Fruit fly (Drosophila melanogaster) whole organism, embryonic: ENCODE data around the gene CG7512.

Experiments
- Antp ChIP-seq: fragments of 200-800 bp; sonication (Bioruptor generic); optimal IDR thresholded peaks from 3 replicates; lab custom pipeline; 2016; ENCODE audit warnings: missing biosample characterization, missing genetic modification characterization
- Bteb2 ChIP-seq: fragments of 200-800 bp; sonication (Bioruptor generic); optimal IDR thresholded peaks from 2 replicates; lab custom pipeline; 2016; ENCODE audit warnings: missing biosample characterization, missing genetic modification characterization
- CG11398 ChIP-seq: fragments of 200-800 bp; sonication (Bioruptor generic); optimal IDR thresholded peaks from 2 replicates; lab custom pipeline; 2016; ENCODE audit warnings: missing biosample characterization, missing genetic modification characterization
- CG13287 ChIP-seq: fragments of 200-800 bp; sonication (Bioruptor generic); IDR thresholded peaks from 2 replicates; pipeline ENCODE4 v1.3.6; 2022; ENCODE audit warnings: missing biosample characterization, missing genetic modification characterization; ENCODE audit not compliant: partially characterized antibody
- CG13424 ChIP-seq: fragments of 200-800 bp; sonication (Bioruptor generic); optimal IDR thresholded peaks from 2 replicates; lab custom pipeline; 2019; ENCODE audit warnings: missing biosample characterization, mild to moderate bottlenecking, missing genetic modification characterization, moderate library complexity
- CG13775 ChIP-seq: fragments of 200-800 bp; sonication (Bioruptor generic); optimal IDR thresholded peaks from 3 replicates; lab custom pipeline; 2017; ENCODE audit warnings: missing biosample characterization, mild to moderate bottlenecking, missing genetic modification characterization
- CG14050 ChIP-seq: fragments of 200-800 bp; sonication (Bioruptor generic); IDR thresholded peaks from 3 replicates; pipeline ENCODE4 v1.3.6; 2022; ENCODE audit warnings: missing biosample characterization, missing genetic modification characterization
- CG17361 ChIP-seq: fragments of 200-800 bp; sonication (Bioruptor generic); IDR thresholded peaks from 3 replicates; pipeline ENCODE4 v1.3.6; 2022; ENCODE audit warnings: missing biosample characterization, missing genetic modification characterization
- CG17829 ChIP-seq: fragments of 200-800 bp; optimal IDR thresholded peaks from 2 replicates; lab custom pipeline; 2019; ENCODE audit warnings: missing biosample characterization, mild to moderate bottlenecking, missing genetic modification characterization, moderate library complexity
- CG3847 ChIP-seq: fragments of 200-800 bp; sonication (Bioruptor generic); IDR thresholded peaks from 2 replicates; pipeline ENCODE4 v1.3.6; 2022; ENCODE audit warnings: missing biosample characterization, missing genetic modification characterization
- CG4360 ChIP-seq: fragments of 200-800 bp; sonication (Bioruptor generic); IDR thresholded peaks from 2 replicates; pipeline ENCODE4 v1.3.6; 2022; ENCODE audit warnings: missing biosample characterization, missing genetic modification characterization
- CG4617 ChIP-seq: fragments of 200-800 bp; sonication (Bioruptor generic); optimal IDR thresholded peaks from 3 replicates; lab custom pipeline; 2016; ENCODE audit warnings: missing biosample characterization, missing genetic modification characterization, borderline replicate concordance
- CG4854 ChIP-seq: fragments of 200-800 bp; sonication (Bioruptor generic); optimal IDR thresholded peaks from 2 replicates; lab custom pipeline; 2016; ENCODE audit warnings: missing biosample characterization, missing genetic modification characterization, inconsistent platforms
- CG5180 ChIP-seq: fragments of 200-800 bp; sonication (Bioruptor generic); optimal IDR thresholded peaks from 3 replicates; lab custom pipeline; 2017; ENCODE audit warnings: missing biosample characterization, missing genetic modification characterization, mild to moderate bottlenecking, moderate library complexity, missing genetic modification reagents
- CG7839 ChIP-seq: fragments of 200-800 bp; sonication (Bioruptor generic); optimal IDR thresholded peaks from 3 replicates; lab custom pipeline; 2018; ENCODE audit warnings: missing biosample characterization, mild to moderate bottlenecking, missing genetic modification characterization, moderate library complexity
- CG7928 ChIP-seq: fragments of 200-800 bp; sonication (Bioruptor generic); optimal IDR thresholded peaks from 2 replicates; lab custom pipeline; 2017; ENCODE audit warnings: missing biosample characterization, mild to moderate bottlenecking, missing genetic modification characterization
- Dad ChIP-seq: fragments of 200-800 bp; sonication (Bioruptor generic); optimal IDR thresholded peaks from 3 replicates; lab custom pipeline; 2016; ENCODE audit warnings: missing biosample characterization, missing genetic modification characterization
- Doc2 ChIP-seq: fragments of 200-800 bp; sonication (Bioruptor generic); IDR thresholded peaks from 2 replicates; pipeline ENCODE4 v1.3.6; 2022; ENCODE audit warnings: missing biosample characterization, missing genetic modification characterization
- Gug ChIP-seq: fragments of 200-800 bp; sonication (Bioruptor generic); IDR thresholded peaks from 4 replicates; pipeline ENCODE4 v1.3.6; 2022; ENCODE audit warnings: missing biosample characterization, missing genetic modification characterization
- HLH4C ChIP-seq: fragments of 200-800 bp; sonication (Bioruptor generic); IDR thresholded peaks from 3 replicates; pipeline ENCODE4 v1.3.6; 2022; ENCODE audit warnings: missing biosample characterization, missing genetic modification characterization; ENCODE audit not compliant: partially characterized antibody
- Hmr ChIP-seq: fragments of 200-800 bp; sonication (Bioruptor generic); optimal IDR thresholded peaks from 3 replicates; lab custom pipeline; 2017; ENCODE audit warnings: mild to moderate bottlenecking, missing biosample characterization, missing genetic modification reagents, missing genetic modification characterization
- Hsf ChIP-seq: fragments of 200-800 bp; sonication (Bioruptor generic); optimal IDR thresholded peaks from 3 replicates; lab custom pipeline; 2016; ENCODE audit warnings: missing biosample characterization, missing genetic modification characterization
- MBD-R2 ChIP-seq: fragments of 200-800 bp; sonication (Bioruptor generic); IDR thresholded peaks from 2 replicates; pipeline ENCODE4 v1.3.6; 2022; ENCODE audit warnings: missing biosample characterization, missing genetic modification characterization
- Myb ChIP-seq: fragments of 200-800 bp; sonication (Bioruptor generic); optimal IDR thresholded peaks from 2 replicates; lab custom pipeline; 2016; ENCODE audit warnings: missing biosample characterization, missing genetic modification characterization
- Nf-YC ChIP-seq: fragments of 200-800 bp; optimal IDR thresholded peaks from 3 replicates; lab custom pipeline; 2019; ENCODE audit warnings: missing biosample characterization, mild to moderate bottlenecking, missing genetic modification characterization, moderate library complexity
- Oaz ChIP-seq: fragments of 200-800 bp; sonication (Bioruptor generic); IDR thresholded peaks from 2 replicates; pipeline ENCODE4 v1.3.6; 2022; ENCODE audit warnings: missing biosample characterization, missing genetic modification characterization
- Sin3A ChIP-seq: fragments of >200 bp; optimal IDR thresholded peaks from 2 replicates; lab custom pipeline; 2018
- Sox102F ChIP-seq: fragments of 200-800 bp; sonication (Bioruptor generic); optimal IDR thresholded peaks from 2 replicates; lab custom pipeline; 2018; ENCODE audit warnings: missing biosample characterization, mild to moderate bottlenecking, missing genetic modification characterization, moderate library complexity
- Sry-β ChIP-seq: fragments of 200-800 bp; sonication (Bioruptor generic); optimal IDR thresholded peaks from 2 replicates; lab custom pipeline; 2018; ENCODE audit warnings: missing biosample characterization, mild to moderate bottlenecking, missing genetic modification characterization, moderate library complexity
- Ssrp ChIP-seq: fragments of 200-800 bp; sonication (Bioruptor generic); optimal IDR thresholded peaks from 2 replicates; lab custom pipeline; 2018; ENCODE audit warnings: missing biosample characterization, mild to moderate bottlenecking, missing genetic modification characterization, moderate library complexity
- ase ChIP-seq: fragments of 200-800 bp; sonication (Bioruptor generic); IDR thresholded peaks from 3 replicates; pipeline ENCODE4 v1.3.6; 2022; ENCODE audit warnings: missing biosample characterization, missing genetic modification characterization
- cato ChIP-seq: fragments of 200-800 bp; sonication (Bioruptor generic); optimal IDR thresholded peaks from 2 replicates; lab custom pipeline; 2016; ENCODE audit warnings: missing biosample characterization, missing genetic modification characterization, borderline replicate concordance
- chinmo ChIP-seq: fragments of 200-800 bp; sonication (Bioruptor generic); IDR thresholded peaks from 4 replicates; pipeline ENCODE4 v1.3.6; 2022; ENCODE audit warnings: missing biosample characterization, missing genetic modification characterization; ENCODE audit not compliant: partially characterized antibody
- corto ChIP-seq: fragments of 200-800 bp; sonication (Bioruptor generic); optimal IDR thresholded peaks from 2 replicates; lab custom pipeline; 2016; ENCODE audit warnings: missing biosample characterization, mild to moderate bottlenecking, missing genetic modification characterization, moderate library complexity
- cwo ChIP-seq: fragments of 200-800 bp; sonication (Bioruptor generic); optimal IDR thresholded peaks from 3 replicates; lab custom pipeline; 2017; ENCODE audit warnings: missing biosample characterization, missing genetic modification characterization, mild to moderate bottlenecking, moderate library complexity, missing genetic modification reagents
- dmrt11E ChIP-seq: fragments of 200-800 bp; sonication (Bioruptor generic); optimal IDR thresholded peaks from 3 replicates; lab custom pipeline; 2018; ENCODE audit warnings: missing biosample characterization, mild to moderate bottlenecking, missing genetic modification characterization, moderate library complexity
- fd64A ChIP-seq: fragments of 200-800 bp; sonication (Bioruptor generic); optimal IDR thresholded peaks from 3 replicates; lab custom pipeline; 2018; ENCODE audit warnings: missing biosample characterization, mild to moderate bottlenecking, missing genetic modification characterization
- fd96Cb ChIP-seq: fragments of 200-800 bp; sonication (Bioruptor generic); optimal IDR thresholded peaks from 2 replicates; lab custom pipeline; 2018; ENCODE audit warnings: missing biosample characterization, mild to moderate bottlenecking, missing genetic modification characterization, moderate library complexity
- gcm ChIP-seq: fragments of 200-800 bp; sonication (Bioruptor generic); optimal IDR thresholded peaks from 2 replicates; lab custom pipeline; 2019; ENCODE audit warnings: missing biosample characterization, mild to moderate bottlenecking, missing genetic modification characterization, moderate library complexity
- nmo ChIP-seq: fragments of 200-800 bp; sonication (Bioruptor generic); optimal IDR thresholded peaks from 2 replicates; lab custom pipeline; 2018; ENCODE audit warnings: missing biosample characterization, mild to moderate bottlenecking, missing genetic modification characterization, moderate library complexity
- pan ChIP-seq, 4 experiments: fragments of >200 bp in 3 of 4; fragments of 200-800 bp in 1 of 4; sonication (Bioruptor generic) in 1 of 4; optimal IDR thresholded peaks in 3 of 4; IDR thresholded peaks in 1 of 4; 2 replicates each; pipeline versions ENCODE4 v1.3.6 to Lab custom; 2017 to 2022; ENCODE audit warnings: missing biosample characterization in 2 of 4, missing genetic modification characterization in 2 of 4, mixed read lengths in 1 of 4
- peb ChIP-seq: fragments of 200-800 bp; sonication (Bioruptor generic); IDR thresholded peaks from 2 replicates; pipeline ENCODE4 v1.3.6; 2022; ENCODE audit warnings: missing biosample characterization, missing genetic modification characterization
- repo ChIP-seq: fragments of 200-800 bp; sonication (Bioruptor generic); optimal IDR thresholded peaks from 2 replicates; lab custom pipeline; 2016; ENCODE audit warnings: missing biosample characterization, missing genetic modification characterization
- run ChIP-seq: fragments of 200-800 bp; sonication (Bioruptor generic); optimal IDR thresholded peaks from 3 replicates; lab custom pipeline; 2018; ENCODE audit warnings: missing biosample characterization, mild to moderate bottlenecking, missing genetic modification characterization
- sd ChIP-seq: fragments of 200-800 bp; sonication (Bioruptor generic); optimal IDR thresholded peaks from 3 replicates; lab custom pipeline; 2018; ENCODE audit warnings: missing biosample characterization, mild to moderate bottlenecking, missing genetic modification characterization, moderate library complexity
- slou ChIP-seq: fragments of 200-800 bp; sonication (Bioruptor generic); optimal IDR thresholded peaks from 3 replicates; lab custom pipeline; 2016; ENCODE audit warnings: missing biosample characterization, missing genetic modification characterization
- twi ChIP-seq: fragments of 200-800 bp; optimal IDR thresholded peaks from 2 replicates; lab custom pipeline; 2019; ENCODE audit warnings: missing biosample characterization, mild to moderate bottlenecking, missing genetic modification characterization, moderate library complexity
- wdn ChIP-seq: fragments of 200-800 bp; sonication (Bioruptor generic); IDR thresholded peaks from 2 replicates; pipeline ENCODE4 v1.3.6; 2022; ENCODE audit warnings: missing biosample characterization, missing genetic modification characterization

CG7512 gene

DNA sequence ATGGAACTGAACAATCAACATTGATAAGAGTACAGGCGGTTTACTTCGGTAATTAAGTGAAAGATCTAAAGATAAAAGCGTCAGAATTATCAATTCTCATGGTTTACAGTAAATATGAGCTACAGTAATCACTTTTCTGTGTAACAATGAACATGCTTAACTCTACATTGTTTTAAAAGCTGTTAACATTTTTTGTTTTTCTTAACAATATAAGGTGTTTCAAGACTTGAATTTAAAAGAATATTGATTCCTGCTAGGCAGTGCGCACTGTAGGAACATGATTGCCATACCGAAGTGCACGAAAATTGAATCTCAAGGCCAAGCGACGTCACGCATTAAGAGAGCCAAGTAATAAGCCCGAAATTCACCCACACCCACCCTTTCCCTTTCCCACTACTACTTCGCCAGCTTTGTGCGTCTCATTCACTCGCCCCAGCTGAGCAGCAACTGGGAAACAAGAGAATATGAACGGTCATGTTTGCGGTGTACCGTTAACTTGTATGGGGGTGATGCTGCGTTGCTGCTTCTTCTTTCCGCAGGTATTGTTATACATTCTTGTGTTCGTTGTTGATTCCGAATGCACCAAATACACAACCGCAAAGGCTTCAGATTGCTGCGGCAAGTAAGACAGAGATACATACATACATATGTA lies 22.2 kb upstream of the CG7512 start (continued):
- peak; percentile 50 for TF ChIP-seq fd96Cb (tag; lab: Kevin White, UChicago)
- no peak for TF ChIP-seq twi (tag; lab: Kevin White, UChicago)
- TF ChIP-seq CG7839 (tag; lab: Kevin White, UChicago) = peak; percentile 74
- no peak for TF ChIP-seq CG11398 (GFP tag; lab: Kevin White, UChicago)
- TF ChIP-seq dmrt11E = peak; percentile 38
- TF ChIP-seq slou (GFP tag; lab: Kevin White, UChicago) = no peak
- TF ChIP-seq Antp (GFP tag; lab: Kevin White, UChicago) = peak; percentile 24
- no peak for TF ChIP-seq CG4360 (GFP tag; lab: Robert Waterston, UW)
- TF ChIP-seq repo (GFP tag; lab: Kevin White, UChicago) = peak; percentile 17
- TF ChIP-seq Nf-YC (tag; lab: Kevin White, UChicago) = peak; percentile 20
- TF ChIP-seq Myb = peak; percentile 17
- peak; percentile 63 for TF ChIP-seq nmo (GFP tag; lab: Kevin White, UChicago)
- no peak for TF ChIP-seq Sry-β
- TF ChIP-seq Gug (GFP tag; lab: Robert Waterston, UW) = peak; percentile 57; the same call in 3 of the 4 replicates
- TF ChIP-seq cwo (GFP tag; lab: Kevin White, UChicago) = peak; percentile 72
- 0 out of 2 replicates have a peak, but pooled peaks have one; percentile 12 for TF ChIP-seq peb (GFP tag; lab: Robert Waterston, UW)
- TF ChIP-seq CG7928 (GFP tag; lab: Kevin White, UChicago) = peak; percentile 24
- peak; percentile 53 for TF ChIP-seq Ssrp (tag; lab: Kevin White, UChicago)
- TF ChIP-seq CG3847 (GFP tag; lab: Robert Waterston, UW) = peak; percentile 64
- TF ChIP-seq Hmr = peak; percentile 64
- TF ChIP-seq Doc2 (GFP tag; lab: Robert Waterston, UW) = no peak
- TF ChIP-seq Bteb2 (GFP tag; lab: Kevin White, UChicago) = peak; percentile 52
- peak; percentile 5 for TF ChIP-seq run (tag; lab: Kevin White, UChicago)
- peak; percentile 46; the same call in 1 of the 2 replicates for TF ChIP-seq wdn (GFP tag; lab: Robert Waterston, UW)
- no peak for TF ChIP-seq CG4617
- no peak for TF ChIP-seq Dad (GFP tag; lab: Kevin White, UChicago)
- no peak for TF ChIP-seq Sin3A (lab: Kevin White, UChicago)
- TF ChIP-seq CG14050 (GFP tag; lab: Robert Waterston, UW) = no peak; the same call in 2 of the 3 replicates
- TF ChIP-seq Oaz (GFP tag; lab: Robert Waterston, UW) = no peak
- no peak; the same call in 1 of the 2 replicates for TF ChIP-seq MBD-R2 (GFP tag; lab: Robert Waterston, UW)
- TF ChIP-seq CG5180 (GFP tag; lab: Kevin White, UChicago) = peak; percentile 3
- TF ChIP-seq gcm = no peak
- peak; percentile 67 for TF ChIP-seq Sox102F (GFP tag; lab: Kevin White, UChicago)
- TF ChIP-seq CG17829 (tag; lab: Kevin White, UChicago) = peak; percentile 55
- TF ChIP-seq CG17361 (GFP tag; lab: Robert Waterston, UW) = peak; percentile 33; the same call in 1 of the 3 replicates
- peak; percentile 52 for TF ChIP-seq corto (GFP tag; lab: Kevin White, UChicago)
- TF ChIP-seq CG4854 (GFP tag; lab: Kevin White, UChicago) = no peak
- TF ChIP-seq fd64A (GFP tag; lab: Kevin White, UChicago) = no peak
- peak; percentile 68 for TF ChIP-seq CG13424 (tag; lab: Kevin White, UChicago)
- peak; percentile 46; the same call in 1 of the 3 replicates for TF ChIP-seq ase (GFP tag; lab: Robert Waterston, UW)
- TF ChIP-seq sd = peak; percentile 37
- no peak for TF ChIP-seq CG13287 (GFP tag; lab: Robert Waterston, UW)
- peak; percentile 47 for TF ChIP-seq CG13775 (GFP tag; lab: Kevin White, UChicago)
- TF ChIP-seq HLH4C (GFP tag; lab: Robert Waterston, UW) = peak; percentile 33; the same call in 1 of the 3 replicates
- no peak for TF ChIP-seq chinmo (GFP tag; lab: Robert Waterston, UW)
- TF ChIP-seq cato (GFP tag; lab: Kevin White, UChicago) = no peak
- TF ChIP-seq pan (optimal IDR thresholded peaks at IDR 0.05; lab: Kevin White, UChicago) = no peak
- TF ChIP-seq pan (GFP tag; optimal IDR thresholded peaks at IDR 0.05 in 1 of 2, IDR thresholded peaks at IDR 0.05 in 1 of 2) = peak in 1 of 2 experiments; percentile 83
- TF ChIP-seq Hsf (GFP tag; lab: Kevin White, UChicago) = peak; percentile 43
